Worm (Caenorhabditis elegans) whole organism, late embryonic: ENCODE results near the gene C43G2.3.

ENCODE experiments used
- C08G9.2 ChIP-seq: sonication (generic microtip); optimal IDR thresholded peaks from 2 replicates; lab custom pipeline; 2016; ENCODE audit warnings: mild to moderate bottlenecking, missing genetic modification characterization, moderate library complexity, missing compliant biosample characterization
- K09A11.1 ChIP-seq: sonication (generic microtip); optimal IDR thresholded peaks from 2 replicates; lab custom pipeline; 2017; ENCODE audit warnings: antibody characterized with exemption, mild to moderate bottlenecking, missing genetic modification characterization, missing compliant biosample characterization; ENCODE audit not compliant: insufficient read depth
- ceh-14 ChIP-seq: sonication (generic microtip); optimal IDR thresholded peaks from 2 replicates; lab custom pipeline; 2016; ENCODE audit warnings: missing genotype, missing genetic modification characterization, missing compliant biosample characterization
- ceh-22 ChIP-seq: sonication (generic microtip); optimal IDR thresholded peaks from 2 replicates; lab custom pipeline; 2017; ENCODE audit warnings: missing biosample characterization, missing genetic modification characterization
- ceh-9 ChIP-seq: sonication (generic microtip); optimal IDR thresholded peaks from 2 replicates; lab custom pipeline; 2016; ENCODE audit warnings: mild to moderate bottlenecking, missing genetic modification characterization, inconsistent platforms, missing compliant biosample characterization
- dmd-4 ChIP-seq: sonication (generic microtip); optimal IDR thresholded peaks from 2 replicates; lab custom pipeline; 2016; ENCODE audit warnings: borderline replicate concordance, missing genetic modification characterization, missing compliant biosample characterization
- ets-4 ChIP-seq: sonication (generic microtip); optimal IDR thresholded peaks from 2 replicates; lab custom pipeline; 2016; ENCODE audit warnings: missing genetic modification characterization, missing compliant biosample characterization
- hlh-15 ChIP-seq: sonication (generic microtip); optimal IDR thresholded peaks from 2 replicates; lab custom pipeline; 2016; ENCODE audit warnings: missing genetic modification characterization, missing compliant biosample characterization
- nfya-1 ChIP-seq: sonication (generic microtip); optimal IDR thresholded peaks from 2 replicates; lab custom pipeline; 2017; ENCODE audit warnings: missing genetic modification characterization, mild to moderate bottlenecking, missing compliant biosample characterization, antibody characterized with exemption, moderate library complexity
- nhr-11 ChIP-seq: fragments of 150-350 bp; optimal IDR thresholded peaks from 2 replicates; lab custom pipeline; 2014; ENCODE audit warnings: missing biosample characterization, missing genetic modification characterization
- odd-2 ChIP-seq: sonication (generic microtip); optimal IDR thresholded peaks from 2 replicates; lab custom pipeline; 2017; ENCODE audit warnings: antibody characterized with exemption, mild to moderate bottlenecking, missing genetic modification characterization, missing compliant biosample characterization
- pag-3 ChIP-seq: sonication (generic microtip); optimal IDR thresholded peaks from 2 replicates; lab custom pipeline; 2016; ENCODE audit warnings: missing compliant biosample characterization, missing genetic modification characterization, borderline replicate concordance

DNA sequence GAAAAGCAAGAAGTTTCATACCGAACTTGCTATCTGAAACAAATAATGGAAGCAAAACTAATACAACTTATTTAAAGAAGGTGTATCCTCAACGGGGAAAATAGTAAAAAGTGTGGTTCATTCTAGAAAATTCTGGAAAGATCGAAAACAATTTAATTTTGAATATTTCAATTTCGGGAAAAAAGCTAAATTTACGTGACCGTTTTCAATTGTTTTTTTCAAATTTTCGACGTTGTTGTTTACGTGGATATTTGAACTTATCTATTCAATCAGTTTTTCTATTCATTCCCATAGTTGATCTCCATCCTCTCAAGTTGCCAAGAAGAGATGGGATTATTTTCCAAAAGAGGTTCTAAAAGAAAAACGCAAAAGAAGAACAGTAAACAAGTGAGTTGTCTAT is 42.1 kb upstream of the C43G2.3 start, which contains the start of gene C01G5.3:
- TF ChIP-seq K09A11.1 (tag; lab: Kevin White, UChicago) = no peak
- no peak for TF ChIP-seq nhr-11 (tag; lab: Kevin White, UChicago)
- TF ChIP-seq hlh-15 = no peak
- no peak for TF ChIP-seq C08G9.2 (tag; lab: Kevin White, UChicago)
- no peak for TF ChIP-seq ets-4 (tag; lab: Kevin White, UChicago)
- no peak for TF ChIP-seq nfya-1 (tag; lab: Kevin White, UChicago)
- TF ChIP-seq ceh-22 = no peak
- TF ChIP-seq pag-3 = no peak
- no peak for TF ChIP-seq ceh-14
- no peak for TF ChIP-seq dmd-4 (tag; lab: Kevin White, UChicago)
- no peak for TF ChIP-seq odd-2 (tag; lab: Kevin White, UChicago)
- TF ChIP-seq ceh-9 (tag; lab: Kevin White, UChicago) = no peak
